Fruit fly (Drosophila melanogaster) whole organism, larva: ENCODE measurements around the gene CG17300.

Experiments used
- noc ChIP-seq: fragments of 200-800 bp; sonication (Bioruptor generic); optimal IDR thresholded peaks from 3 replicates; lab custom pipeline; 2019; ENCODE audit warnings: missing biosample characterization, mild to moderate bottlenecking, missing genetic modification characterization, moderate library complexity

Gene CG17300

DNA sequence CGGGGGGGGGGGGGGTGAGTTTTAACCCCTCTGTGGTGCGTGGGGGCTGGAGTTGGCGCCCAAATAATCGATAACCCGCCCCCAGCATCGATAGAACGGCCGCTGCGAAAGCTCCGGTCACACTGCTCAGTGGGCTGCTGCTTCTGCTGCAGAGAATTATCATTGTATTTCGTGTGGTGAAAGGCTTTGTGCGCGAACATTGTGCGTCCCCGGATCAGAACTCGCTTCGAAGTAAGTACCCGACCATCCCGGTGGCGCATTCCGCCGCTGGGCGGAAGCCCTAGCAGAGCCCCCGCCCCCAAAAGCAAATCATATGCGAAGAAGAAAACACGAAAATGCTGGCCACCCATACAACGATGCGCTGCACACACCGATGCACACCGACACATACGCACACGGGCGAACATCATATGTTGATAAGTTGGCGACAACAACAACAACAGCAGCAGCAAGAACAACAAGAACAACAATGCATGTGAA, 42.7 kb downstream of the CG17300 start, which contains the start of gene Syx13:
Gene Syx13 (plus strand): TSS at position 100 of the 480 bp plus-strand sequence.
- TF ChIP-seq noc (tag; lab: Kevin White, UChicago): peak; percentile 59

DNA sequence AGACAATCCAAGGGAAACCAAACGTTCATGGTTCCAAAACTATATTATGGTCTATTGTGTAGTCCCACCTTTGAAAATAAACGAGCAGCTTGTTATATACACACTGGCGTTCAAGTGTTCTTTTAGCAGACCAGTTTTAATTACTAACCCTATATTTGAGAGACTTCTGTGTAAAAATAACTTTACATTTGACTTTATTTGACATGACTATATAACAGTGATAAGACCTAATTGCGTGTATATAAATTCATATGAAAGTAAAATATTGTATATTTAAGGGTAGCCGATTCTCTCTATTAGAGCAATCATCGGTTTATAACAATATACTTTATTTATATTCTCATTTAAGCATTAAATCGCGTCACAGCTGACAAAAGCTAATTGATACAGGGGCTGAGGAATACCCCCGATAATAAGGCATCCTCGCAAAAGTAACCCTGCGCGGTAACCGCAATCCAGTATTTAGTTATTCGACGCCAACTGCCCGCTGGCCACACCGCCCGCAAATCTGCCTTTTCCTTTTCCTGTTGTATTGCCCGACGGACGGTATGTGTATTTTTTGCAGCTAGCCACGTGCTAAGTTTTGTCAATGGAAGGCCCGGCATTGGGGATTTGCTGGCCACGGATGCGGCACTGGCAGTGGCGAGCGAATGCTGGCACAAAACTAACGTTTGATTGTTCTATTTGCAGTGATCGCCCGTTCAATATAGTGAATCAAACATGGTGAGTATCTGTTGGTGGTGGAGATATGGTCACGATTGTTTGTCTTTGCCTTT, 45.6 kb downstream of the CG17300 start, which contains the start of gene RpS4:
Gene RpS4 (plus strand): TSS at position 465 of the 776 bp plus-strand sequence.
- TF ChIP-seq noc (tag; lab: Kevin White, UChicago): peak; percentile 82

DNA sequence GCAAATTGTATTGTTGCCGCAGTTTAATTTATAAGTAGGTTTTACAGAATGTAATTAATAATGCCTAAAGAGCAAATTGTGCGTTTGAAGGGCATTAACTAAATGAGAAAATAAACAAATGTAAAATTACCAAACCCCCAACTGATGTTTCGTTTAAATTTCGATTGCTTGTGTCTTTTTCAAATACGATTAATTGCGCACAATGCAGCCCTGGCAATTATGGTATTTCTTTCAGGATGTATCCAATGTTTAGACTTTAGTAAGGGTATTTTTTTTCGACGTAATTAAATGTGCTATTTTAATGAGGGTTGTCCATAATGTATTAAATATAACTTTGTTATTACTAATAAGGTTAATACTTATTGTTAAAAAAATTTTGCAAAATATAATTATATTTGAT, 46.2 kb downstream of the CG17300 start:
- no peak for TF ChIP-seq noc (tag; lab: Kevin White, UChicago)

DNA sequence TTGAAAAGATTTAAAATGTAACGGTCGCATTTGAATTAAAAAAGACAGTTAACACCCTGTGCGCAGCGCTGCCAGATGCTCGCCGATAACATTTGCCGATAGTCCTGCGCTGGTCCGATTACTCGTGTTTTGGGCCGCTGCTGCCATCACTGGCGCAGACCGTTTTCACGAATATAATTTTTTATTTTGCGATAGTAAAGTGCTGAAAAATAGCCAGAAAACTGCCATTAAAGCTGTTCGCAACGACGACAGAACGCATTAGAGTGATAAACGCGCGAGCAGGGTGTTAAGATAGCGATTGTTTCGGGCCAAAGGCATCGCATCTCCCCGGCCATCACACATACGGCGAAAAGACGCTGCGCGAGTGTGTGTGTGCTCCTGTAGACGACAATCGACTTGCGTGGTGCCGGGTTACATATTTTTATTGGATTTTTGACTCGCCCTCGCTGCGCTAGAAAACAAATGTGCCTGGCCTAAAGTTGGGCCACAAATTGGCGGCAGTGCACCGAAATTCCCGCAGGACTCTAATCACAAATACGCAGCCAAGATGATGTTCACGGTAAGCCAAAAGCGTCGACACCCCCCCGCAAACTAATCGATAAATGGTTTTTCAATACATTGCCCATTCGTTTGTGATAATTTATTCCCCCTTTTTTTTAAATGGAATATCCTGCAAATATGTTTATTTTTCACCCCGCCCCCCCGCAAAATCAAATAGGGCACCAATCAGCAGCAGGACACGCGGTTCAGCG, 50.2 kb downstream of the CG17300 start, which contains the start of gene Srrm1:
Gene Srrm1 (plus strand): TSS at position 116 of the 752 bp plus-strand sequence.
- TF ChIP-seq noc (tag; lab: Kevin White, UChicago): no peak
